Worm (Caenorhabditis elegans): ENCODE measurements around the gene T08E11.1.
"Not testable (repeated sequence)": the region's sequence is repeated elsewhere in the genome, so short reads cannot be mapped to it uniquely, and the experiment has no call there.

T08E11.1 gene

DNA sequence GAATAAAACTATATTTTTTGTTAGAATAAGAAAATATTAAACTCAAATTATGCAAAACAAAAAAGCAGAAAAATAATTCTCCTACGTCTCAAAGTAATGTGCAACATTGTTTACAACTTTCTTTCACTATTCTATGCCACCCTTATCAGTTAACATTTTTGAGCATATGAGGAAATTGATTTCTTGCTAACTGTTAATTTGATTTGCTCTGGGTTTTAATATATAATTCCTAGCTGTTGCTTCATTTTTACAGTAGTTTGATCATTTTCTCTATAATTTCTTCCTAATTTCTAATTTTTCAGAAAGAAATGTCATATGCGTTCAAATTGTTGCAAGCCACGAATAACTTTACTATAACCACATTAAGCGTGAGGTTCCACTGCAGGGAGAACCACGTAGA lies at the start of gene T08E11.1:
T08E11.1 (plus strand) TSS at position 301 of the 400 bp plus-strand sequence.
- no peak for TF ChIP-seq unc-62 (GFP tag; optimal IDR thresholded peaks at IDR 0.05)

DNA sequence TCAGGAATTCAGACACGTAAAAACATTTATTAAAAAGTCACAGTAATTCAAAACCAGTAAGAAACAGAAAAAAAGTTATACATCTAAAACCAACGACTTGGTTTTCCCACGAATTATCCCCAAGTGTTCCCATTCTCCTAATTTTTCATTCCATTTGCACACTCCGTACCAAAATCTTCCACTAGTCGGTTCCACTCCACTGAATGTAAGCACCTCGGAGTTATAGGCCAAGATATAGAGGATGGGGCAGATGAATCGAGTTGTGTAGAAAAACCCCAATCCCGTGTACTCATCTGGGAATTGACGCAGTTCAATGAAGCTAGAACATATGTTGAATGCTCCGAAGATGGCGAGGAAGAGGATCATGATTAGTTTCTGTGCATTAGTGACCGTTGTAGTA lies 49.1 kb upstream of the T08E11.1 start:
- TF ChIP-seq unc-62 (GFP tag; optimal IDR thresholded peaks at IDR 0.05): no peak

DNA sequence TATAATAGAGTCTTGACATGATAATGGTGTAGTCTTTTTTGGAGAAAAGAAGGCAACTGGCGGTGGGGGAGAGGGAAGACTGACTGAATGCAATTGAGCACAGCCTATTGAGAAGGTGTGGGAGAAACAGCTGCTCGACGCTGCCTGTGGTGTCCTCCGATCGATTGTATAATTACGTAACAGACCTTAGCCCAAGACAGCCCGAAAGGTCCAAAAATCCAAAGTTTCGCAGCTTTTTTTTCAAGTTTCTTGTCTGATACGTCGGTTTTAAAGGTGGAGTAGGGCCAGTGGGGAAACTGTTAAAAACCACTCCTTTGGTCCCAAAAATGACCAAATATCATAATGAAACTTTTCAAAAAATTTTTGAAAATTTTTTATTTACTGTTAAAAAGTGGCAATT lies 48.2 kb upstream of the T08E11.1 start, which contains the start of the genes C08F1.6 and fbxb-13:
C08F1.6 (minus strand) TSS at position 101 of the 400 bp plus-strand sequence.
fbxb-13 (plus strand) TSS at position 191 of the 400 bp plus-strand sequence.
- TF ChIP-seq unc-62 (GFP tag; optimal IDR thresholded peaks at IDR 0.05): no peak

DNA sequence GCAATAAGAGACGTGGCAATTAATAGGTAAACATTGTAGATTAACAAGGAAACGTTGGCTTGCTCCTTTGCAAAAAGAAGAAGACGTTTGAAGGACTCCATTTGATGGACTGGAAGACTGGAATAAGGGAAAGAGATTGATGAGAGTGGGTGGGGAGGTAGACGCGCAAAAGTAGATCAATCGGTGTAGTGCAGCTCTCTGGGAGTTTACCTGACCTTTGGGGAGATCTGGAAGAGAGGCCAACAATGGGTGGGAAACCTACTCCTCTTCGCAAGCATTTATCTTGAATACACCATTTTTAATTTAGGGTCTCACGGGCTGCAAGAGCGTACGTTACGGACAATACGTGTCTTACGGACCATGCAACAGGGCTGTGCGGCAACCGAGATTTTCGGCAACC lies 29.9 kb upstream of the T08E11.1 start, which contains the start of gene C08F1.12:
C08F1.12 (minus strand) TSS at position 101 of the 400 bp plus-strand sequence.
- TF ChIP-seq unc-62 (GFP tag; optimal IDR thresholded peaks at IDR 0.05): no peak

DNA sequence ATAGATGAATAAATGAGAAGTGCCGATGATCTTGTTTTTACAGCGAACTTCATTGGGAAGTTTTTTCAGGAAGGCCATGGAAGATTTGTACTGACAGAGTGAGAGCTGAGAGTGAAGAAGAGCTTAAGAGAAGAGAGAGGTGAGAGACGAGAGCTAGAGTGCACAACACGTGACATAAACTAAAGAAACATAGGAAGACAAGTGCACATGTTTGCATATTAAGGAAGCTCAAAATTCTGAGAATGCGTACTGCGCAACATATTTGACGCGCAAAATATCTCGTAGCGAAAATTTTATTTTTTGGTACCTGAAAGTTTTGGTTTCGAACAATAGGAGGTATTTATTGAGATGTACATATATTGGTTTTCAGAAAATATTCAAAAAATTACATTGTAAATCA lies 28.1 kb upstream of the T08E11.1 start, which contains the start of gene C08F1.8:
C08F1.8 (minus strand) TSS at position 101 of the 400 bp plus-strand sequence.
- no peak for TF ChIP-seq unc-62 (GFP tag; optimal IDR thresholded peaks at IDR 0.05)

DNA sequence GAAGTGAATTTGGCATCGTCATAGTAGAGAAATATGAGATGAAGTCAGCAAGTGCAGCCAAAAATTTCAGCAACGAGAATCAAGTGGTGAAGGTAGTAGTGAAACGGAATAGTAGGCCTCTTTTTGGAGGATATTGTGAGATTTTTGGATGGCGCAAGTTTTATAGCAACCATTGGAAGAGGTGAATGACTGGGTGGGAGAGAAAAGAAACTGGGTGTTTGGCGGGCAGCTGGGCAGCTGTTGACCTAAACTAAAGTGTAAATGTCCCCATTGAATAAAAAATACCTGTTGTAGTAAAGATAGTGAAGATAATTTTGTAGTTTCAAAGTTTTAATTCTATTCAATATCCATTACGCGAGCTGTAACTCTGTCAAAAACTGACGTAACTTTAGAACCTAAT lies 20.3 kb upstream of the T08E11.1 start:
- TF ChIP-seq unc-62 (GFP tag; optimal IDR thresholded peaks at IDR 0.05): no peak

DNA sequence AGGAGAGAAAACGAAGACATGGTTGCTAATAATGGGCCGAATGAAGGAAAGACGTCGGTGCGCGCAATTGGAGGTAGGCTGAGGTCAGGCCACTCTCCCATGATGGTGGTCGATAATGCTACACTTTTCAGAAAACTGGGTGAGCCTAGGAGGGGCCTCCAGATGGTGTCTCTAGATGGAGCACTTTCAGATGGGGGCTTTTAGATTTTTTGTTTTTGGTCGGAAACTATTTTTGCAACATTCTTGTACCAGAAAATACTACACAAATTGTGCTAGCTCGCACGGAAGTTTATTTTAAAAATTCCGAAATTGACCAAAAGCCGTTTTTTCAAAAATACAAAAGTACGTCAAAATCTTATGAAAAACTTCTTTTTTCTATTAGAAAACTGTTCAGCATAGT lies 18.0 kb upstream of the T08E11.1 start, which contains the start of gene fbxb-10:
fbxb-10 (minus strand) TSS at position 101 of the 400 bp plus-strand sequence.
- TF ChIP-seq unc-62 (GFP tag; optimal IDR thresholded peaks at IDR 0.05): no peak

DNA sequence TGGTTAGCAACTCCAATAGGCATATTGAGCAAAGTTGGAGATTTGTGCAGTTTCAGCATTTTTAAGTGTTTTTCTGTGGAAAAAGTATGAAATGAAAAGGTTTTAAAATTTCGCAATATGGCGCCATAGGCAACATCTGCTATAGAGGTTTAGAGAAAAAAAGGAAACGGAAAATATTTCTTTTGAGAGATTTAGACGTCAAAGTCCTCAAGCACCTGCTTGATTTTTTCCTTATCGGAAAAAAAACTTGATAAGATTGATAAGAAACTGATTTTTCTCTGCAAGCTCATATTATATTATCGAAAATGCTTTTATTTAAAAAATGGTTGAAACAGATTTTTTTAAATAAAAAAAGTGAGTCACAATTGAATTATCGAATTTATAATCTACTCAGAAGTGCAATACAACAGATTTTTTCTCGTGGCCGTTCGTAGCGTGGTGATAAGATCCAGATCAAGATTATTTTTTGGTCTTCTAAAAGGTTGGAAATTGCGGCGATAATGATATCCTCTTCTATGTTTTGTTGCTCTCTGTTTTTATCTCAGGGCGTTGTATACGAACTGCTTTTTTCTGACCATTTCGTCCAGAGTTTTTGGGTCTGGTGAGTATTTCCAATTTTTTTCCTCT lies 16.2 kb upstream of the T08E11.1 start, which contains the start of gene fbxc-19:
fbxc-19 (plus strand) TSS at position 536 of the 627 bp plus-strand sequence.
- no peak for TF ChIP-seq unc-62 (GFP tag; optimal IDR thresholded peaks at IDR 0.05)

DNA sequence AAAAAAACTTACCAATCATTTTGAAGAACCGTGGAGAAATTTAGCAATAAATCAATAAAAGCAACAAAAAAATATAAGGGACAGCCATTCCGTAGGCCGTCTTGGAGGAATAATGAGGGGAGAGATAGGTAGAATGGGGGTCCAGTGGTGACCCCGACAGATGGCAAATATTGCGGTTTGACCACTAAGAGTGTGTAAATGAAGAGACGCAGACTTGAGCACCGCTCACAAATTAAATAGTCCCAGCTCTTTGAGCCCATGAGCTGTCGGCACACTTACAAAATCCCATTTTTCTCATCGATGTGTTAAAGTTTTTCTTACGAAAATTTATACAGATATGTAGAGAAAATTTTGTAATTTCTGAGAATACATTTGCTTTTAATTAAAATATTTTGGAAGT lies 15.5 kb upstream of the T08E11.1 start, which contains the start of gene fbxa-3:
fbxa-3 (minus strand) TSS at position 101 of the 400 bp plus-strand sequence.
- no peak for TF ChIP-seq unc-62 (GFP tag; optimal IDR thresholded peaks at IDR 0.05)

DNA sequence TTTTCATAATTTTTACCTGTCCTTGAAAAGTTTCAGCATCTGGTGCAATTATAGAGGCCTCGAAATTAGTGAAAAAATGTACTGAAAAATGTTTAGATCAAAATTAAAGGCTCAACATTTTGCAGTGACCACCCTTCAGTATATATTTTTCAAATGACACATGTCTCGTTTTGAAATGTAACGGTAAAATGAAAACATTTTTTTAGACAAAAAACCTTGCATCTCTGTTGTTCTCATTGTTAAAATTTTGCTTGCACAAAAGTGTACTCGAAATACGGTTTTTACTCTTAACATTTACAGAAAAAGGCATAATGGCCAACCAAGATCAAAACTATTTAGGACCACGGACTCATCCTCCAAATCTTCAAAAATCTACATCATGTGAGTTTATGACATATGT lies 12.0 kb upstream of the T08E11.1 start, which contains the start of gene math-41:
math-41 (plus strand) TSS at position 301 of the 400 bp plus-strand sequence.
- not testable (repeated sequence) for TF ChIP-seq unc-62 (GFP tag; optimal IDR thresholded peaks at IDR 0.05)

DNA sequence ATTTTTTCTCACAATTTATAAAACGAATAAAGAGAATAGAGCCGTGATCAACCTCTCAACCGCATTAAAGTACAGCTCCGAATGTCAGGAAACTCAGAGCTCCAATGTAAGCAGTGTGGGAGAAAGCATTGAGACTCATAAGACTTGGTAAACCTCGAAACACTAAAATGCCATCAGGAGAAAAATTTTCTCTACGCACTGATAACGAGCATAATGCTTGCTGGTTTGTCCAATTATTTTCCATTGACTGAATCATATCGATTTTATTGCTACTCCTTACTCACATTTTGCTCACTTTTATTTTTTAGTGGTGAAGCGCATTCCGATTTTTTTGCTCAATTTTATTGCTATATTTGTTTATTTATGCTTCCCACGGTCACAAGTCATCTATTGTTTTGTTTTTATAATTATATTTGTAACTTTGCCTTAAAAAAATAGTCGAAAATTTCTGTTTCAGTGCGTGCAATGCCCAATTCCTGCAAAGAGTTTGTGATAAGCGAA lies 6.1 kb upstream of the T08E11.1 start, which contains the start of gene math-40:
math-40 (plus strand) TSS at position 451 of the 501 bp plus-strand sequence.
- no peak for TF ChIP-seq unc-62 (GFP tag; optimal IDR thresholded peaks at IDR 0.05)

DNA sequence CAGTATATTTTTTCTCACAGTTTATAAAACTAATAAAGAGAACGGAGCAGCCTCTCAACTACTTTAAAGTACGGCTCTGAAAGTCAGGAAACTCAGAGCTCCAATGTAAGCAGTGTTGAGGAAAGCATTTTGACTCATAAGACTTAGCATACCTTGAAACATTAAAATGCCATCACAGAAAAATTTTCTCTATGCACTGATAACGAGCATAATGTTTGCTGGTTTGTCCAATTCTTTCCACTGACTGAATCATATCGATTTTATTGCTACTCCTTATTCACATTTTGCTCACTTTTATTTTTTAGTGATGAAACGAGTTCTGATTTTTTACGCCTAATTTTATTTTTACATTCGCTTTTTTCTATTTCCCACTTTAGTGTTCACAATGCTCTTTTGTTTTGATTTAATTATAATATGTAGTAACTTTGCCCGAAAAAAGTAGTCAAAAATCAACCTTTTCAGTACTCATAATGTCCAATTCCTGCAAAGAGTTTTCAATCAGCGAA lies 4.4 kb upstream of the T08E11.1 start, which contains the start of gene math-39:
math-39 (plus strand) TSS at position 456 of the 506 bp plus-strand sequence.
- no peak for TF ChIP-seq unc-62 (GFP tag; optimal IDR thresholded peaks at IDR 0.05)

DNA sequence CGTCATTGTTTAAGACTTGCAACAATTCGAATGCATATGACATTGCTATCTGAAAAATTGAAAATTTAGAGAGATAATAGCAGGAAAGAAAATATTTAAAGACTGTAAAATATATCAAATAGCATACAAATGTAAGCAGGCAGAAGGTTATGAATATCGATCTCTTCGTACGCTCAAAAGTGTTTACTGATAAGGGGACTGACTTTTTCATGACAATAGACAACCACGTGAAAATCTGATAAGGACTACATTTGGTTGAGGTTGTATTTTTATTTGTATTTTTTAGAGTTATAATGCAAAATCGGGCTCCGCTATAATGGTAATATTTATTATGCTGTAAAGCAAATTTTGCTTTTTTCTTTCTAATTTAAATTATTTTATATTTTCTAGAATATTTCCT lies 6.6 kb downstream of the T08E11.1 start, which contains the start of the genes C52E2.5 and C52E2.4:
C52E2.5 (minus strand) TSS at position 43 of the 400 bp plus-strand sequence.
C52E2.4 (plus strand) TSS at position 252 of the 400 bp plus-strand sequence.
- TF ChIP-seq unc-62 (GFP tag; optimal IDR thresholded peaks at IDR 0.05): no peak

DNA sequence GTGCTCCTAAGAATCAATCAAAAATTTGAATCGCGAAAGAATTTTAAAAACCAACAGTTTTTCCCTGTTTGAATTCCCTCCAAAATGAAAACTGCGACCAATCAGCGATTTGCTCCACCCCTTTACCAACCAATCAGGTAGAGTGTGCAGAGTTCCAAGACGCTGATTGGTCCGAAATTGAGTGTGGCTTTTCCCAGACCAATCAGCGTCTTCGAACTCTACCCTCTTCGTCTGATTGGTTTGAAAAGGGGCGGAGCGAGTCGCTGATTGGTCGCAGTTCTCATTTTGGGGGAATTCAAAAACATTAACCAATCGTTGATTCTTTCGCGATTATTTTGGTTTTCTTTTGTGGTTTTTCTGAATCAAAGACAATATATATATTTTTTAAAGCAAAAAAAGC lies 8.2 kb downstream of the T08E11.1 start:
- TF ChIP-seq unc-62 (GFP tag; optimal IDR thresholded peaks at IDR 0.05): no peak

DNA sequence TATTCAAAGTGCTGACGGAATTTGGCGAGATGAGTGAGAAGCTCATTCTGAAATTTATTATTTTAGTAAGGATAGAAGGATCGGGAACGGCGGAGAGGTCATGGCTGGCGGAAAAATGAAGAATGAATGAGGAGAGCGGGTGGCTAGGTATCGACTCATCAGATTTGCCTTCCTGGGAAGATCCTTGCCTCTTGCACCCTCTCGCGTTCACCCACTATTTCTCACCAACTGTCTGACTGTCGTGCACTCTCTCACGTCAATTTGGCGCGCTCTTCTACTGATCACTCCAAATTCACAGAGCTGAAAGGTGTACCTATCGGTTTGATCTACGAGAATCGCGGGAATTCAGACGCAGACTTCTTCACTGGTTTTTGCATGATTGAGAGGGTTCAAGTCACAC lies 11.8 kb downstream of the T08E11.1 start, which contains the start of gene fbxb-97:
fbxb-97 (minus strand) TSS at position 53 of the 400 bp plus-strand sequence.
- TF ChIP-seq unc-62 (GFP tag; optimal IDR thresholded peaks at IDR 0.05): no peak

DNA sequence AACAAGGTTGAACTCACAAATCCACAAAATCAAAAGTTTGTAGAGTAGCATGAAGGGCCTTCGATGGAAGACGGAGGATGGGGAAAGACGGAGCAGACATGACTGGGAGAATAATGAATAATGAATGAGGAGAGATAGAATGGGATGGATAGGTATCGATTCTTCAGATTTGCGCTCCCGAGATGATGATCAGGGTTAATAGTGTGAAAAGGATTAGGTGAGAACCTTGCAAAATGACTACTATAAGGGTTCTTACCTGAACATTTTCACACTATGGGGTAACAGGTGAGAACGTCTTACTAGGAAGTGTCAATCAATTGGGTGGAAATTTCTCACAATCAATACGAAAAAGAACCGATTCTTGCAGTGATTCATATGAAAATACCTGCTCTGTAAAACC lies 14.0 kb downstream of the T08E11.1 start, which contains the start of gene fbxb-96:
fbxb-96 (minus strand) TSS at position 101 of the 400 bp plus-strand sequence.
- no peak for TF ChIP-seq unc-62 (GFP tag; optimal IDR thresholded peaks at IDR 0.05)

All from whole organism, dauer.